Fruit fly (Drosophila melanogaster): ENCODE results near the gene Nlg1.

Nlg1 gene

DNA sequence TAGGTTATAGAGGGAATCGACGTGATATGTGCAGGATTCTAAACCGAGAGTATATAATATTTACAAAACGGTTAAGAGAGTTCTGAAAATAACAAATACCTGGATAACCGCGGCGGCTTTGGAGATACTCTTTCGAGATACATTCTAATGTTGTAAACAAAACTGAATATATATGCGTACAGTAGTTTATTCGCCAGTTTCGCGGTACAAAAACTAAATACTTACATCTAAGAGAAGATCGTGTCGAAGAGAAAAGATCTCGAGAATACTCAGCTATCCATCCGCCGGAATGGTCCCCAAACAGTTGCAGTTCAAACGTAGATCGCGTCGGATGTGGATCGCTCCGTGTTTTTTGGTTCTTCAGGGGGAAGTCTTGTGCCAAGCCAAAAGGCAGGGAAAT, at the start of gene Nlg1:
Nlg1 (plus strand) TSS at position 301 of the 400 bp plus-strand sequence.
- TF ChIP-seq br (GFP tag; optimal IDR thresholded peaks at IDR 0.05): no peak
- TF ChIP-seq foxo (GFP tag; optimal IDR thresholded peaks at IDR 0.05): no peak
- no peak for TF ChIP-seq Rel (GFP tag; optimal IDR thresholded peaks at IDR 0.05)
- no peak for TF ChIP-seq Rel (tag; optimal IDR thresholded peaks at IDR 0.05)
- TF ChIP-seq usp (GFP tag; optimal IDR thresholded peaks at IDR 0.05): no peak
- no peak for TF ChIP-seq Hr78 (GFP tag; optimal IDR thresholded peaks at IDR 0.05)
- no peak for TF ChIP-seq fru (GFP tag; optimal IDR thresholded peaks at IDR 0.05)
- no peak for TF ChIP-seq woc (GFP tag; optimal IDR thresholded peaks at IDR 0.05)
- TF ChIP-seq Mio (GFP tag; optimal IDR thresholded peaks at IDR 0.05): no peak
- TF ChIP-seq dl (GFP tag; optimal IDR thresholded peaks at IDR 0.05; ENCODE audit: insufficient read depth in 1 of 2, partially characterized antibody in 2 of 2): no peak
- TF ChIP-seq CG32264 (GFP tag; optimal IDR thresholded peaks at IDR 0.05): no peak
- no peak for TF ChIP-seq Hnf4 (GFP tag; optimal IDR thresholded peaks at IDR 0.05)
- no peak for TF ChIP-seq brk (GFP tag; optimal IDR thresholded peaks at IDR 0.05)
- TF ChIP-seq dmrt93B (GFP tag; optimal IDR thresholded peaks at IDR 0.05): no peak
- TF ChIP-seq psq (GFP tag; optimal IDR thresholded peaks at IDR 0.05): no peak
- TF ChIP-seq Abd-B (GFP tag; optimal IDR thresholded peaks at IDR 0.05): no peak
- no peak for TF ChIP-seq GATAd (GFP tag; optimal IDR thresholded peaks at IDR 0.05)
- TF ChIP-seq CG9705 (GFP tag; optimal IDR thresholded peaks at IDR 0.05): no peak
- TF ChIP-seq pan (optimal IDR thresholded peaks at IDR 0.05): no peak
- TF ChIP-seq jim (GFP tag; optimal IDR thresholded peaks at IDR 0.05): no peak
- no peak for TF ChIP-seq sage (GFP tag; optimal IDR thresholded peaks at IDR 0.05)

DNA sequence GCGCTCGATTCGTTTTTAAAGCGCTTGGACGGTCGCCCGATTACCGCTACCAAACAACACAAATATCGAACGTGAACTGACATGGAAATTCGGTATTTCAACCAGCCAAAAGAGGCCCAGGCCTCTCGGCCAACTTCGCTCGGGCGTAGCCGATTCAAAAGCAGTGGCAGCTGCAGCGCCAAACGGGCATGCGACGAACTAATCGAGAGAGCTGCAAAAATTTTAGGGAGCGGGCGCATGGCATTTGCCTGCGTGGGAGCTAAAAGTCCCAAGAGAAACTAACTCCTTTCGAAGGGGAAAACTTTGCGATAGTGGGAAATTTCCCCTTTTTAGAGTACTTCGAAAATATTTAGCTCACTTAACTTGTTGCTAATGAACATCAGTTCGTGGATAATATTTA, 18.7 kb upstream of the Nlg1 start, which contains the start of gene Nlg3:
Nlg3 (minus strand) TSS at position 54 of the 400 bp plus-strand sequence.
- TF ChIP-seq Rel (GFP tag; optimal IDR thresholded peaks at IDR 0.05): no peak
- TF ChIP-seq Rel (tag; optimal IDR thresholded peaks at IDR 0.05): no peak
- TF ChIP-seq OdsH (GFP tag; optimal IDR thresholded peaks at IDR 0.05): no peak
- TF ChIP-seq woc (GFP tag; optimal IDR thresholded peaks at IDR 0.05): no peak
- no peak for TF ChIP-seq CrebA (GFP tag; optimal IDR thresholded peaks at IDR 0.05; ENCODE audit: borderline replicate concordance)
- no peak for TF ChIP-seq CG32264 (GFP tag; optimal IDR thresholded peaks at IDR 0.05)
- TF ChIP-seq brk (GFP tag; optimal IDR thresholded peaks at IDR 0.05): no peak

DNA sequence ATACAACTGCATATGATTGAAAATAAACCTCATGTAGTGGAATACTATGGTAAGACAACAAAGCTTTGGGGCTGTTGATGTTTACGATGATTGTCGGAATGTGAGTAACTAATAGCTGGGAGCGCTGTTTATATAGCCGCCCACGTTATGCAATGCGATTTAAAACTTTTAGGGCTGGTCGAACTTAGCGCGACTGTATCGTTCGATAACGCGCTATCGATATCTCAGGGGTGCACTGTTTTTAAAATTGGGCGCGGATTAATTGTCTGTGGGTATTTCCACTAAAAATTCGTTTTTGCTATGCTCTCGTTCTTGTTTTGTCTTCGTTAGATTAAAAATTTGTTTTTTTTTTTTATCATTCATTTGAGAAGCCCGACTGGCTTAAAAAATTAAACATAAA, 14.5 kb upstream of the Nlg1 start:
- no peak for TF ChIP-seq woc (GFP tag; optimal IDR thresholded peaks at IDR 0.05)
- TF ChIP-seq HLH106 (tag; optimal IDR thresholded peaks at IDR 0.05): no peak
- TF ChIP-seq foxo (GFP tag; optimal IDR thresholded peaks at IDR 0.05): no peak
- TF ChIP-seq Dif (GFP tag; optimal IDR thresholded peaks at IDR 0.05; ENCODE audit: partially characterized antibody): no peak
- TF ChIP-seq dl (GFP tag; optimal IDR thresholded peaks at IDR 0.05; ENCODE audit: insufficient read depth in 1 of 2, partially characterized antibody in 2 of 2): no peak
- no peak for TF ChIP-seq Abd-B (GFP tag; optimal IDR thresholded peaks at IDR 0.05)
- no peak for TF ChIP-seq Hr78 (GFP tag; optimal IDR thresholded peaks at IDR 0.05)
- TF ChIP-seq Sp1 (GFP tag; optimal IDR thresholded peaks at IDR 0.05): no peak
- no peak for TF ChIP-seq lola (GFP tag; optimal IDR thresholded peaks at IDR 0.05)
- TF ChIP-seq Rel (GFP tag; optimal IDR thresholded peaks at IDR 0.05): no peak
- no peak for TF ChIP-seq Rel (tag; optimal IDR thresholded peaks at IDR 0.05)
- TF ChIP-seq dsf (GFP tag; optimal IDR thresholded peaks at IDR 0.05; ENCODE audit: borderline replicate concordance): no peak
- no peak for TF ChIP-seq CG32264 (GFP tag; optimal IDR thresholded peaks at IDR 0.05)
- no peak for TF ChIP-seq Myc (optimal IDR thresholded peaks at IDR 0.05)
- no peak for TF ChIP-seq tai (GFP tag; optimal IDR thresholded peaks at IDR 0.05)
- no peak for TF ChIP-seq OdsH (GFP tag; optimal IDR thresholded peaks at IDR 0.05)
- TF ChIP-seq N (GFP tag; optimal IDR thresholded peaks at IDR 0.05): no peak

DNA sequence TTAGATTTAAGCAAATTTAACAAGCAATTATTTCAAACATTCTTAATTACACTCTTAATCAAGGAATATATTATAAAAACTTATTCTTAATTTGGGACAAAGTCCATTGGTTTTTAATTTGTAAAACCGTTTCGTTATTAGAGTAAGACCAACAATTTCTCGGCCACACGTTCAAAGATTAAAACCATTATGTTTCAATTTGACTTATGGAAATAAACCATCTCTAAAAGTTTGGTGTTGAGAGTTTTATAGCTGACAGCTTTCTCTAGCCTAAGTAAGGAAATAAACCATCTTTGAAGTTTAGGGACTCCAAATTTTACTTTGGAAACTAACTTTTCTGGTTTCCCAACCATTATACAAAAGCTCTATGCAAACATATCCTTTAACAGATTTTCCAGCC, 13.8 kb upstream of the Nlg1 start:
- no peak for TF ChIP-seq foxo (GFP tag; optimal IDR thresholded peaks at IDR 0.05)
- TF ChIP-seq CrebA (GFP tag; optimal IDR thresholded peaks at IDR 0.05; ENCODE audit: borderline replicate concordance): no peak
- no peak for TF ChIP-seq Mio (GFP tag; optimal IDR thresholded peaks at IDR 0.05)
- no peak for TF ChIP-seq N (GFP tag; optimal IDR thresholded peaks at IDR 0.05)
- TF ChIP-seq Rel (GFP tag; optimal IDR thresholded peaks at IDR 0.05): no peak
- TF ChIP-seq Rel (tag; optimal IDR thresholded peaks at IDR 0.05): no peak
- no peak for TF ChIP-seq fru (GFP tag; optimal IDR thresholded peaks at IDR 0.05)
- TF ChIP-seq pan (optimal IDR thresholded peaks at IDR 0.05): no peak

DNA sequence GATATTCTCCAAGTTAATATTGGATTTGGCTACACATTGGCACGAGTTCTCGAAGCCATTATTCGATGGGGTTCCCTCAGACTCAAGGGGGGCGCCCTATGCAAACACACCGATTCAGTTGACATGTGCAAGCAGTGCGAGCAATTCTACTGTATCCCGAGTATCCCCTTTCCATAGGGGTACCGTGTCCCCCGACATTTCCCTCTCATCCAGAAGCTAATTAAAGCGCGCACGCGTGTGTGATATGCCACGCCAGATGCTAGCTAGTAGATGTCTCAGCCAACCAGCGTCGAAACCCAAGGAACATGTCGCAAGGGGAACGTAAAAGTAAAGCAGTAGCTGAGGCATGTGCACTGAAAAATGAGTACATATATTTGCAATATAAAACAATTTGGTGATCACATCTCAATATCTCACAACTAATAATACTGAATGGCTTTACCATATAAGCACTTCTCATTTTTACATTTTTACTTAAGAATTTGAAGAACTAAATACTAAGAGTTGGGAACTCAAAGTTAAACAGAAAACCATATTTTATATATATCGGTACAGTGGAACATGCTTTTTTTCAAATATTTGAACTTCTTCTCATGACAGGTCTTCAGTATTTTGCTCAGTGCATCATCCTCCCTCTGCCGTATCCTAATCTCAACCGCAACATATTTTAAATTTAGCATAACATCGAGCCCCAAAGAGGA, 12.0 kb upstream of the Nlg1 start:
- peak; percentile 1 for TF ChIP-seq fru (GFP tag; optimal IDR thresholded peaks at IDR 0.05)
- TF ChIP-seq Vsx2 (GFP tag; optimal IDR thresholded peaks at IDR 0.05; ENCODE audit: partially characterized antibody): peak; percentile 61
- TF ChIP-seq jim (GFP tag; optimal IDR thresholded peaks at IDR 0.05): no peak
- no peak for TF ChIP-seq psq (GFP tag; optimal IDR thresholded peaks at IDR 0.05)

All from whole organism, wandering third instar larva.